Fruit fly (Drosophila melanogaster) whole organism, embryonic: ENCODE measurements around the gene CG2247.

ENCODE experiments used
- ATbp ChIP-seq: fragments of 200-800 bp; sonication (Bioruptor generic); optimal IDR thresholded peaks from 2 replicates; lab custom pipeline; 2017; ENCODE audit warnings: missing biosample characterization, mild to moderate bottlenecking, missing genetic modification characterization, missing genetic modification reagents
- Atf3 ChIP-seq: fragments of 200-800 bp; sonication (Bioruptor generic); optimal IDR thresholded peaks from 3 replicates; lab custom pipeline; 2016; ENCODE audit warnings: missing biosample characterization, missing genetic modification characterization
- Atf6 ChIP-seq: fragments of 200-800 bp; sonication (Bioruptor generic); IDR thresholded peaks from 2 replicates; pipeline ENCODE4 v1.3.6; 2022; ENCODE audit warnings: missing biosample characterization, missing genetic modification characterization
- B-H1 ChIP-seq: fragments of 200-800 bp; sonication (Bioruptor generic); IDR thresholded peaks from 3 replicates; pipeline ENCODE4 v1.3.6; 2022; ENCODE audit warnings: missing biosample characterization, missing genetic modification characterization
- CG10209 ChIP-seq: fragments of 200-800 bp; sonication (Bioruptor generic); optimal IDR thresholded peaks from 3 replicates; lab custom pipeline; 2017; ENCODE audit warnings: missing biosample characterization, mild to moderate bottlenecking, missing genetic modification characterization, missing genetic modification reagents
- CG1024 ChIP-seq: fragments of 200-800 bp; sonication (Bioruptor generic); IDR thresholded peaks from 2 replicates; pipeline ENCODE4 v1.3.6; 2022; ENCODE audit warnings: missing biosample characterization, missing genetic modification characterization
- CG11456 ChIP-seq: fragments of 200-800 bp; sonication (Bioruptor generic); IDR thresholded peaks from 3 replicates; pipeline ENCODE4 v1.3.6; 2022; ENCODE audit warnings: missing biosample characterization, missing genetic modification characterization
- CG11696 ChIP-seq: fragments of 200-800 bp; sonication (Bioruptor generic); IDR thresholded peaks from 2 replicates; pipeline ENCODE4 v1.3.6; 2022; ENCODE audit warnings: missing biosample characterization, missing genetic modification characterization
- CG12391 ChIP-seq: fragments of 200-800 bp; sonication (Bioruptor generic); optimal IDR thresholded peaks from 3 replicates; lab custom pipeline; 2018; ENCODE audit warnings: missing biosample characterization, mild to moderate bottlenecking, missing genetic modification characterization, moderate library complexity
- CG13123 ChIP-seq: fragments of 200-800 bp; sonication (Bioruptor generic); optimal IDR thresholded peaks from 2 replicates; lab custom pipeline; 2016; ENCODE audit warnings: missing biosample characterization, missing genetic modification characterization
- CG14965 ChIP-seq: fragments of 200-800 bp; sonication (Bioruptor generic); optimal IDR thresholded peaks from 2 replicates; lab custom pipeline; 2016; ENCODE audit warnings: missing biosample characterization, missing genetic modification characterization, borderline replicate concordance
- CG1529 ChIP-seq: fragments of 200-800 bp; sonication (Bioruptor generic); optimal IDR thresholded peaks from 3 replicates; lab custom pipeline; 2018; ENCODE audit warnings: missing biosample characterization, missing genetic modification characterization
- CG1602 ChIP-seq: fragments of 200-800 bp; sonication (Bioruptor generic); optimal IDR thresholded peaks from 3 replicates; lab custom pipeline; 2016; ENCODE audit warnings: missing biosample characterization, missing genetic modification characterization
- CG16815 ChIP-seq: fragments of 200-800 bp; sonication (Bioruptor generic); optimal IDR thresholded peaks from 3 replicates; lab custom pipeline; 2017; ENCODE audit warnings: missing biosample characterization, mild to moderate bottlenecking, missing genetic modification characterization
- CG16863 ChIP-seq: fragments of 200-800 bp; sonication (Bioruptor generic); optimal IDR thresholded peaks from 3 replicates; lab custom pipeline; 2016; ENCODE audit warnings: missing biosample characterization, missing genetic modification characterization
- CG32532 ChIP-seq: fragments of 200-800 bp; sonication (Bioruptor generic); IDR thresholded peaks from 2 replicates; pipeline ENCODE4 v1.3.6; 2022; ENCODE audit warnings: missing biosample characterization, missing genetic modification characterization
- CG33557 ChIP-seq: fragments of 200-800 bp; sonication (Bioruptor generic); optimal IDR thresholded peaks from 2 replicates; lab custom pipeline; 2019; ENCODE audit warnings: missing biosample characterization, mild to moderate bottlenecking, missing genetic modification characterization, moderate library complexity
- CG3407 ChIP-seq: fragments of 200-800 bp; sonication (Bioruptor generic); optimal IDR thresholded peaks from 2 replicates; lab custom pipeline; 2018; ENCODE audit warnings: missing biosample characterization, mild to moderate bottlenecking, missing genetic modification characterization
- CG3838 ChIP-seq: fragments of 200-800 bp; sonication (Bioruptor generic); optimal IDR thresholded peaks from 3 replicates; lab custom pipeline; 2016; ENCODE audit warnings: missing biosample characterization, missing genetic modification characterization
- CG42726 ChIP-seq: fragments of 200-800 bp; sonication (Bioruptor generic); IDR thresholded peaks from 2 replicates; pipeline ENCODE4 v1.3.6; 2022; ENCODE audit warnings: missing biosample characterization, missing genetic modification characterization; ENCODE audit not compliant: partially characterized antibody
- CG4730 ChIP-seq: fragments of 200-800 bp; sonication (Bioruptor generic); IDR thresholded peaks from 2 replicates; pipeline ENCODE4 v1.3.6; 2022; ENCODE audit warnings: missing biosample characterization, missing genetic modification characterization
- CG5180 ChIP-seq: fragments of 200-800 bp; sonication (Bioruptor generic); optimal IDR thresholded peaks from 3 replicates; lab custom pipeline; 2017; ENCODE audit warnings: missing biosample characterization, missing genetic modification characterization, mild to moderate bottlenecking, moderate library complexity, missing genetic modification reagents
- CG6175 ChIP-seq: fragments of 200-800 bp; sonication (Bioruptor generic); IDR thresholded peaks from 3 replicates; pipeline ENCODE4 v1.3.6; 2022; ENCODE audit warnings: missing biosample characterization, missing genetic modification characterization
- CG7839 ChIP-seq: fragments of 200-800 bp; sonication (Bioruptor generic); optimal IDR thresholded peaks from 3 replicates; lab custom pipeline; 2018; ENCODE audit warnings: missing biosample characterization, mild to moderate bottlenecking, missing genetic modification characterization, moderate library complexity
- CG8924 ChIP-seq: fragments of 200-800 bp; optimal IDR thresholded peaks from 3 replicates; lab custom pipeline; 2019; ENCODE audit warnings: missing biosample characterization, mild to moderate bottlenecking, missing genetic modification characterization, moderate library complexity
- CG9609 ChIP-seq: fragments of 200-800 bp; sonication (Bioruptor generic); optimal IDR thresholded peaks from 3 replicates; lab custom pipeline; 2016; ENCODE audit warnings: missing biosample characterization, missing genetic modification characterization
- CG9817 ChIP-seq: fragments of 200-800 bp; sonication (Bioruptor generic); optimal IDR thresholded peaks from 2 replicates; lab custom pipeline; 2018; ENCODE audit warnings: missing biosample characterization, mild to moderate bottlenecking, missing genetic modification characterization, moderate library complexity
- CoRest ChIP-seq: fragments of 200-800 bp; sonication (Bioruptor generic); optimal IDR thresholded peaks from 3 replicates; lab custom pipeline; 2018; ENCODE audit warnings: missing biosample characterization, mild to moderate bottlenecking, missing genetic modification characterization, moderate library complexity
- ERR ChIP-seq: fragments of 200-800 bp; sonication (Bioruptor generic); optimal IDR thresholded peaks from 2 replicates; lab custom pipeline; 2016; ENCODE audit warnings: missing biosample characterization, missing genetic modification characterization
- Meics ChIP-seq: fragments of 200-800 bp; sonication (Bioruptor generic); optimal IDR thresholded peaks from 2 replicates; lab custom pipeline; 2017; ENCODE audit warnings: missing biosample characterization, mild to moderate bottlenecking, missing genetic modification characterization
- NfI ChIP-seq: fragments of 200-800 bp; sonication (Bioruptor generic); optimal IDR thresholded peaks from 3 replicates; lab custom pipeline; 2018; ENCODE audit warnings: missing biosample characterization, mild to moderate bottlenecking, missing genetic modification characterization, moderate library complexity
- Ptx1 ChIP-seq: fragments of 200-800 bp; sonication (Bioruptor generic); IDR thresholded peaks from 2 replicates; pipeline ENCODE4 v1.3.6; 2022; ENCODE audit warnings: missing biosample characterization, missing genetic modification characterization
- Trl ChIP-seq, 3 experiments: fragments of >200 bp in 2 of 3; fragments of 200-800 bp in 1 of 3; sonication (Bioruptor generic) in 1 of 3; optimal IDR thresholded peaks; 2 replicates in 1 of 3; 3 replicates in 2 of 3; lab custom pipeline; 2016 to 2017; ENCODE audit warnings: missing biosample characterization in 1 of 3, missing genetic modification characterization in 1 of 3
- abd-A ChIP-seq: fragments of 200-800 bp; sonication (Bioruptor generic); optimal IDR thresholded peaks from 3 replicates; lab custom pipeline; 2019; ENCODE audit warnings: missing biosample characterization, mild to moderate bottlenecking, missing genetic modification characterization, moderate library complexity
- amos ChIP-seq: fragments of 200-800 bp; sonication (Bioruptor generic); IDR thresholded peaks from 2 replicates; pipeline ENCODE4 v1.3.6; 2022; ENCODE audit warnings: missing biosample characterization, missing genetic modification characterization; ENCODE audit not compliant: partially characterized antibody
- aop ChIP-seq: fragments of 200-800 bp; sonication (Bioruptor generic); IDR thresholded peaks from 2 replicates; pipeline ENCODE4 v1.3.6; 2022; ENCODE audit warnings: missing biosample characterization, missing genetic modification characterization
- ara ChIP-seq: fragments of 200-800 bp; sonication (Bioruptor generic); IDR thresholded peaks from 2 replicates; pipeline ENCODE4 v1.3.6; 2022; ENCODE audit warnings: missing biosample characterization, missing genetic modification characterization
- chif ChIP-seq, 2 experiments: fragments of 200-800 bp; sonication (Bioruptor generic); optimal IDR thresholded peaks; 3 replicates each; lab custom pipeline; 2016; ENCODE audit warnings: missing biosample characterization in 2 of 2, missing genetic modification characterization in 2 of 2
- croc ChIP-seq: fragments of 200-800 bp; sonication (Bioruptor generic); conservative IDR thresholded peaks from 3 replicates; pipeline ENCODE4 v1.3.6; 2022; ENCODE audit warnings: missing biosample characterization, missing genetic modification characterization
- danr ChIP-seq: fragments of 200-800 bp; sonication (Bioruptor generic); IDR thresholded peaks from 2 replicates; pipeline ENCODE4 v1.3.6; 2022; ENCODE audit warnings: missing biosample characterization, missing genetic modification characterization
- her ChIP-seq: fragments of 200-800 bp; sonication (Bioruptor generic); optimal IDR thresholded peaks from 2 replicates; lab custom pipeline; 2016; ENCODE audit warnings: missing biosample characterization, missing genetic modification characterization
- jigr1 ChIP-seq: fragments of 200-800 bp; sonication (Bioruptor generic); IDR thresholded peaks from 3 replicates; pipeline ENCODE4 v1.3.6; 2022; ENCODE audit warnings: missing biosample characterization, missing genetic modification characterization
- nmo ChIP-seq: fragments of 200-800 bp; sonication (Bioruptor generic); optimal IDR thresholded peaks from 2 replicates; lab custom pipeline; 2018; ENCODE audit warnings: missing biosample characterization, mild to moderate bottlenecking, missing genetic modification characterization, moderate library complexity
- pnt ChIP-seq: fragments of 200-800 bp; sonication (Bioruptor generic); optimal IDR thresholded peaks from 3 replicates; lab custom pipeline; 2016; ENCODE audit warnings: missing biosample characterization, missing genetic modification characterization
- sim ChIP-seq: fragments of 200-800 bp; sonication (Bioruptor generic); IDR thresholded peaks from 2 replicates; pipeline ENCODE4 v1.3.6; 2022; ENCODE audit warnings: missing biosample characterization, missing genetic modification characterization
- sima ChIP-seq: fragments of 200-800 bp; sonication (Bioruptor generic); optimal IDR thresholded peaks from 2 replicates; lab custom pipeline; 2016; ENCODE audit warnings: missing biosample characterization, missing genetic modification characterization
- trh ChIP-seq: fragments of 200-800 bp; sonication (Bioruptor generic); optimal IDR thresholded peaks from 2 replicates; lab custom pipeline; 2016; ENCODE audit warnings: missing biosample characterization, missing genetic modification characterization
- zen ChIP-seq: fragments of 200-800 bp; sonication (Bioruptor generic); optimal IDR thresholded peaks from 3 replicates; lab custom pipeline; 2018; ENCODE audit warnings: missing biosample characterization, mild to moderate bottlenecking, missing genetic modification characterization, moderate library complexity

Gene CG2247

DNA sequence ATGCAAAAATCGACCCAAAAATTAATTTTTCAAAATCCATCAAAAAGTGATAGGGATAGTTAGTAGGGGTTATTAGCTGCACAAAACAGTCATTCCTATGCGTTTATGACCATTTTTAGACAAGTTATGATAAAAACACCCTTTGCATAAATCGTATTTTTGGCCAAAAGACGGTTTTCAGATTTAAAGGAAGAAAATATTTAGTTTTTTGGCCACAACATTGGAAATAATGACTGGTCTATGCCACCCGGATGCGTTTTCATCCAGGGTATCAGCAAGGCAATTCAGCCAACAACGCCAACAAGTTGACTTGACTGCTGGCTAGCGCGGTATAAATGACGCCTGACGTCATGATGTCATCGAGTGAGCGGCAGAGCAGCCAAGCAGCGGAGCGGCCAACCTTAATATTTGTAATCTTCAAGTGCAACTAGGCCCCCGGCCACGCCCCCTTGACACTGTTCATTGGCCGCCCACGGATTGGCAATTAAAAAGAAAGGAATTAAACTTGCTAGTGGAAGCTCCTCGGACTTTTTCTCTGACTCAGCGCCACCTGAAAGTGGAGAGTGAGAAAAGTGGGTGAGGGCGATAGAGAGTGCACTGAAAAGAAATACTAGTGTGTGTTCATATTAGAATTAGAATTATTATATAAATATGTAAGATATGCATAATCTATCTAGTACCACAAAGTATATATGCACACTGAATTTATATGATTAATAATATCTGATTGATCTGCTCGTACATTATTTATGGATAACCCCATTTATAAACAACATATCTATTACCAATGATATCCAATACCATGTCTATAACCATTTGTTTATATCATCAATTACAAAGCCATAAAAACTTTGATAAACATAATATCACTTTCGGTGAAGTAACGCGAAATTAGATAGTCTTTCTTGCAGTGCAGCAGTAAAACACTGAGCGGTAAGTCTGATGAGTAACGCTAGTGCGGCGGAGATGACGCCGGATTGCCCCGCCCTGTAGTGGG is 51.4 kb downstream of the CG2247 start (continued):
- peak; percentile 73 for TF ChIP-seq CG1529 (GFP tag; lab: Kevin White, UChicago)
- no peak for TF ChIP-seq CG6175 (GFP tag; lab: Robert Waterston, UW)
- TF ChIP-seq B-H1 (GFP tag; lab: Robert Waterston, UW): no peak
- no peak; the same call in 2 of the 3 replicates for TF ChIP-seq croc (GFP tag; lab: Robert Waterston, UW)
- TF ChIP-seq CG16815 (GFP tag; lab: Kevin White, UChicago): peak; percentile 57
- peak; percentile 78 for TF ChIP-seq CG3407 (GFP tag; lab: Kevin White, UChicago)
- no peak for TF ChIP-seq sima (GFP tag; lab: Kevin White, UChicago)
- peak; percentile 78 for TF ChIP-seq CG5180 (GFP tag; lab: Kevin White, UChicago)
- peak; percentile 82 for TF ChIP-seq CG32532
- TF ChIP-seq CG1602 (GFP tag; lab: Kevin White, UChicago): peak; percentile 75
- TF ChIP-seq amos (GFP tag; lab: Robert Waterston, UW): no peak
- no peak for TF ChIP-seq ara
- peak; percentile 41 for TF ChIP-seq CG13123 (GFP tag; lab: Kevin White, UChicago)
- TF ChIP-seq CG11696 (GFP tag; lab: Robert Waterston, UW): peak; percentile 76
- TF ChIP-seq Trl (optimal IDR thresholded peaks at IDR 0.05; lab: Kevin White, UChicago): no peak
- peak; percentile 9 for TF ChIP-seq Trl (GFP tag; optimal IDR thresholded peaks at IDR 0.05; lab: Kevin White, UChicago)
- peak; percentile 93 for TF ChIP-seq CG7839 (tag; lab: Kevin White, UChicago)
- TF ChIP-seq CG33557: peak; percentile 29
- no peak for TF ChIP-seq ERR (GFP tag; lab: Kevin White, UChicago)
- TF ChIP-seq CG8924: peak; percentile 92
- no peak for TF ChIP-seq her (GFP tag; lab: Kevin White, UChicago)
- peak; percentile 89 for TF ChIP-seq CG10209 (GFP tag; lab: Kevin White, UChicago)
- TF ChIP-seq CG1024 (GFP tag; lab: Robert Waterston, UW): no peak
- TF ChIP-seq Atf6 (GFP tag; lab: Robert Waterston, UW): peak; percentile 81
- TF ChIP-seq zen (tag; lab: Kevin White, UChicago): peak; percentile 42
- peak; percentile 24 for TF ChIP-seq CG9609 (GFP tag; lab: Kevin White, UChicago)
- TF ChIP-seq CG9817 (tag; lab: Kevin White, UChicago): peak; percentile 83
- TF ChIP-seq CG11456: 0 out of 3 replicates have a peak, but pooled peaks have one; percentile 28
- peak; percentile 94 for TF ChIP-seq CoRest (tag; lab: Kevin White, UChicago)
- TF ChIP-seq CG3838 (GFP tag; lab: Kevin White, UChicago): peak; percentile 2
- TF ChIP-seq jigr1 (GFP tag; lab: Robert Waterston, UW): 0 out of 3 replicates have a peak, but pooled peaks have one; percentile 35
- peak; percentile 84 for TF ChIP-seq ATbp (GFP tag; lab: Kevin White, UChicago)
- peak; percentile 55; the same call in 1 of the 2 replicates for TF ChIP-seq danr (GFP tag; lab: Robert Waterston, UW)
- no peak for TF ChIP-seq CG16863 (GFP tag; lab: Kevin White, UChicago)
- peak; percentile 15 for TF ChIP-seq pnt
- TF ChIP-seq chif (GFP tag; optimal IDR thresholded peaks at IDR 0.05; lab: Kevin White, UChicago): peak; percentile 39 to 40
- TF ChIP-seq NfI (GFP tag; lab: Kevin White, UChicago): peak; percentile 81
- TF ChIP-seq Atf3: no peak
- TF ChIP-seq abd-A (tag; lab: Kevin White, UChicago): no peak
- no peak for TF ChIP-seq aop (GFP tag; lab: Robert Waterston, UW)
- peak; percentile 91 for TF ChIP-seq Meics (GFP tag; lab: Kevin White, UChicago)
- peak; percentile 39; the same call in 1 of the 2 replicates for TF ChIP-seq CG4730
- no peak for TF ChIP-seq CG42726 (GFP tag; lab: Robert Waterston, UW)
- TF ChIP-seq nmo (GFP tag; lab: Kevin White, UChicago): peak; percentile 93
- TF ChIP-seq trh (GFP tag; lab: Kevin White, UChicago): no peak
- TF ChIP-seq sim (GFP tag; lab: Robert Waterston, UW): no peak; the same call in 1 of the 2 replicates
- TF ChIP-seq CG12391 (tag; lab: Kevin White, UChicago): peak; percentile 88
- no peak for TF ChIP-seq CG14965 (GFP tag; lab: Kevin White, UChicago)
- peak; percentile 80 for TF ChIP-seq Ptx1 (GFP tag; lab: Robert Waterston, UW)
